Fruit fly (Drosophila melanogaster) whole organism, prepupa: ENCODE results near the gene Polr3C.
A peak's percentile ranks its signal among the peaks of the same experiment; 100 is the strongest.

Source experiments
- CG3032 ChIP-seq: fragments of 200-800 bp; optimal IDR thresholded peaks from 2 replicates; lab custom pipeline; 2019; ENCODE audit warnings: missing biosample characterization, mild to moderate bottlenecking, missing genetic modification characterization, moderate library complexity
- CG6854 ChIP-seq: fragments of 200-800 bp; sonication (Bioruptor generic); optimal IDR thresholded peaks from 2 replicates; lab custom pipeline; 2017; ENCODE audit warnings: missing biosample characterization, mild to moderate bottlenecking, missing genetic modification characterization
- Eip78C ChIP-seq: fragments of 200-800 bp; sonication (Bioruptor generic); peaks from one replicate; lab custom pipeline; 2016; ENCODE audit warnings: missing biosample characterization, missing genetic modification characterization
- Sox15 ChIP-seq: fragments of 200-800 bp; sonication (Bioruptor generic); optimal IDR thresholded peaks from 3 replicates; lab custom pipeline; 2016; ENCODE audit warnings: missing biosample characterization, missing genetic modification characterization
- cyc ChIP-seq: fragments of 200-800 bp; sonication (Bioruptor generic); optimal IDR thresholded peaks from 3 replicates; lab custom pipeline; 2016; ENCODE audit warnings: missing biosample characterization, missing genetic modification characterization
- fd85E ChIP-seq: fragments of 200-800 bp; sonication (Bioruptor generic); optimal IDR thresholded peaks from 3 replicates; lab custom pipeline; 2016; ENCODE audit warnings: missing biosample characterization, missing genetic modification characterization

DNA sequence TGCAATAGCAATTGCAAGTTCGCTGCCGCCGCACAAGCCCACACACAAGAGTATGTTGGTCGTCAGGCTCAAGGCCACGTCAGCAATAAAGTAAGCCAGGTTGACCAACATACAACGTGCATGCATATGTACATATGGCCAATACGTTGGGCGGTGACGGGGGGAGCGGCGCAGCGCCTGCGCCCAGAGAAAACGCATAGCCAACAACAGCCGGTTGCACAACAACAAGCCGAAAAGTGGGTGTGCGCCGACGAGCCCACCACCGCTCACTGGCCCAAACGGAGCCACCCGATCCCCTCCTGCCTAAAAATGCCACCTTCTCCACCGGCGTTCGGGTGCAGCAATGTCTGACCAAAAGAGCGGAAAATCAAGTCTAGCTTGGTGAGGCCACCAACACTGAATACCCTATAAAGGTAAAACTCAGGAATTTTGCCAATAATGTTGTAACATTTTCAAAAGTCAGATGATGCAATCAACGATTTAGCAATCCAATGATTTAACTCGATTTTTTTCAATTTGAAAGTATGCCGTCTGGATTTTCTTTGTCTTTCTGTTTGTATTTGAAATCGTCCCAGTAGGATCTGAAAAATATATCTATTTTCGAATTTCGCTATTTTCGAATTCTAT, 8.2 kb upstream of the Polr3C start, which contains the start of gene CG5509:
- TF ChIP-seq Eip78C (GFP tag; lab: Kevin White, UChicago) (peak; percentile 22), CG6854 (GFP tag; lab: Kevin White, UChicago) (no peak), cyc (GFP tag; lab: Kevin White, UChicago) (no peak), Sox15 (GFP tag; lab: Kevin White, UChicago) (no peak), fd85E (no peak), CG3032 (no peak)
